Fruit fly (Drosophila melanogaster) whole organism, embryonic: Measurements from ENCODE around the gene CG5043.

Source experiments
- Adf1 ChIP-seq: fragments of 200-800 bp; sonication (Bioruptor generic); IDR thresholded peaks from 2 replicates; pipeline ENCODE4 v1.3.6; 2022; ENCODE audit warnings: missing biosample characterization, missing genetic modification characterization
- Aef1 ChIP-seq: fragments of 200-800 bp; sonication (Bioruptor generic); IDR thresholded peaks from 3 replicates; pipeline ENCODE4 v1.3.6; 2022; ENCODE audit warnings: missing biosample characterization, missing genetic modification characterization
- Atf-2 ChIP-seq: fragments of 200-800 bp; sonication (Bioruptor generic); optimal IDR thresholded peaks from 2 replicates; lab custom pipeline; 2016; ENCODE audit warnings: missing biosample characterization, missing genetic modification characterization
- B-H1 ChIP-seq: fragments of 200-800 bp; sonication (Bioruptor generic); IDR thresholded peaks from 3 replicates; pipeline ENCODE4 v1.3.6; 2022; ENCODE audit warnings: missing biosample characterization, missing genetic modification characterization
- CG10366 ChIP-seq: fragments of 200-800 bp; sonication (Bioruptor generic); IDR thresholded peaks from 2 replicates; pipeline ENCODE4 v1.3.6; 2022; ENCODE audit warnings: missing biosample characterization, missing genetic modification characterization
- CG11695 ChIP-seq: fragments of 200-800 bp; sonication (Bioruptor generic); IDR thresholded peaks from 3 replicates; pipeline ENCODE4 v1.3.6; 2022; ENCODE audit warnings: missing biosample characterization, missing genetic modification characterization
- CG12071 ChIP-seq: fragments of 200-800 bp; sonication (Bioruptor generic); optimal IDR thresholded peaks from 3 replicates; lab custom pipeline; 2018; ENCODE audit warnings: missing biosample characterization, mild to moderate bottlenecking, missing genetic modification characterization
- CG1233 ChIP-seq: fragments of 200-800 bp; sonication (Bioruptor generic); optimal IDR thresholded peaks from 4 replicates; lab custom pipeline; 2018; ENCODE audit warnings: missing biosample characterization, mild to moderate bottlenecking, missing genetic modification characterization
- CG13287 ChIP-seq: fragments of 200-800 bp; sonication (Bioruptor generic); IDR thresholded peaks from 2 replicates; pipeline ENCODE4 v1.3.6; 2022; ENCODE audit warnings: missing biosample characterization, missing genetic modification characterization; ENCODE audit not compliant: partially characterized antibody
- CG15514 ChIP-seq: fragments of 200-800 bp; sonication (Bioruptor generic); optimal IDR thresholded peaks from 3 replicates; lab custom pipeline; 2017; ENCODE audit warnings: missing biosample characterization, missing genetic modification characterization, mild to moderate bottlenecking, moderate library complexity, missing genetic modification reagents
- CG2116 ChIP-seq: fragments of 200-800 bp; sonication (Bioruptor generic); optimal IDR thresholded peaks from 3 replicates; lab custom pipeline; 2018; ENCODE audit warnings: missing biosample characterization, mild to moderate bottlenecking, missing genetic modification characterization
- CG33557 ChIP-seq: fragments of 200-800 bp; sonication (Bioruptor generic); optimal IDR thresholded peaks from 2 replicates; lab custom pipeline; 2019; ENCODE audit warnings: missing biosample characterization, mild to moderate bottlenecking, missing genetic modification characterization, moderate library complexity
- CG34224 ChIP-seq: fragments of 200-800 bp; sonication (Bioruptor generic); IDR thresholded peaks from 3 replicates; pipeline ENCODE4 v1.3.6; 2022; ENCODE audit warnings: missing biosample characterization, missing genetic modification characterization; ENCODE audit not compliant: partially characterized antibody
- CG6765 ChIP-seq: fragments of 200-800 bp; sonication (Bioruptor generic); optimal IDR thresholded peaks from 3 replicates; lab custom pipeline; 2017; ENCODE audit warnings: missing biosample characterization, mild to moderate bottlenecking, missing genetic modification characterization
- CG7745 ChIP-seq: fragments of 200-800 bp; sonication (Bioruptor generic); optimal IDR thresholded peaks from 2 replicates; lab custom pipeline; 2018; ENCODE audit warnings: missing biosample characterization, mild to moderate bottlenecking, missing genetic modification characterization, moderate library complexity
- CG7987 ChIP-seq: fragments of 200-800 bp; sonication (Bioruptor generic); optimal IDR thresholded peaks from 2 replicates; lab custom pipeline; 2018; ENCODE audit warnings: missing biosample characterization, mild to moderate bottlenecking, missing genetic modification characterization, moderate library complexity
- CG8765 ChIP-seq: fragments of 200-800 bp; sonication (Bioruptor generic); IDR thresholded peaks from 2 replicates; pipeline ENCODE4 v1.3.6; 2022; ENCODE audit warnings: missing biosample characterization, missing genetic modification characterization
- Dp ChIP-seq: fragments of 200-800 bp; sonication (Bioruptor generic); optimal IDR thresholded peaks from 2 replicates; lab custom pipeline; 2018; ENCODE audit warnings: missing biosample characterization, mild to moderate bottlenecking, missing genetic modification characterization, moderate library complexity
- E2f2 ChIP-seq: fragments of 200-800 bp; sonication (Bioruptor generic); IDR thresholded peaks from 2 replicates; pipeline ENCODE4 v1.3.6; 2022; ENCODE audit warnings: missing biosample characterization, missing genetic modification characterization
- Ets97D ChIP-seq: fragments of 200-800 bp; sonication (Bioruptor generic); optimal IDR thresholded peaks from 3 replicates; lab custom pipeline; 2016; ENCODE audit warnings: missing biosample characterization, missing genetic modification characterization
- Fer1 ChIP-seq: fragments of 200-800 bp; sonication (Bioruptor generic); optimal IDR thresholded peaks from 2 replicates; lab custom pipeline; 2017; ENCODE audit warnings: missing biosample characterization, mild to moderate bottlenecking, missing genetic modification characterization
- HLH4C ChIP-seq: fragments of 200-800 bp; sonication (Bioruptor generic); IDR thresholded peaks from 3 replicates; pipeline ENCODE4 v1.3.6; 2022; ENCODE audit warnings: missing biosample characterization, missing genetic modification characterization; ENCODE audit not compliant: partially characterized antibody
- Hand ChIP-seq: fragments of 200-800 bp; sonication (Bioruptor generic); optimal IDR thresholded peaks from 2 replicates; lab custom pipeline; 2017; ENCODE audit warnings: mild to moderate bottlenecking, missing biosample characterization, missing genetic modification reagents, missing genetic modification characterization
- HmgZ ChIP-seq: fragments of 200-800 bp; sonication (Bioruptor generic); optimal IDR thresholded peaks from 2 replicates; lab custom pipeline; 2018; ENCODE audit warnings: missing biosample characterization, mild to moderate bottlenecking, missing genetic modification characterization
- Jarid2 ChIP-seq: fragments of 200-800 bp; sonication (Bioruptor generic); optimal IDR thresholded peaks from 3 replicates; lab custom pipeline; 2017; ENCODE audit warnings: mild to moderate bottlenecking, missing biosample characterization, missing genetic modification reagents, missing genetic modification characterization
- MBD-R2 ChIP-seq: fragments of 200-800 bp; sonication (Bioruptor generic); IDR thresholded peaks from 2 replicates; pipeline ENCODE4 v1.3.6; 2022; ENCODE audit warnings: missing biosample characterization, missing genetic modification characterization
- MTF-1 ChIP-seq: fragments of 200-800 bp; sonication (Bioruptor generic); optimal IDR thresholded peaks from 2 replicates; lab custom pipeline; 2018; ENCODE audit warnings: missing biosample characterization, mild to moderate bottlenecking, missing genetic modification characterization, borderline replicate concordance
- Opbp ChIP-seq: fragments of 200-800 bp; sonication (Bioruptor generic); IDR thresholded peaks from 3 replicates; pipeline ENCODE4 v1.3.6; 2022; ENCODE audit warnings: missing biosample characterization, missing genetic modification characterization; ENCODE audit not compliant: partially characterized antibody
- PHDP ChIP-seq: fragments of 200-800 bp; sonication (Bioruptor generic); optimal IDR thresholded peaks from 3 replicates; lab custom pipeline; 2018; ENCODE audit warnings: missing biosample characterization, mild to moderate bottlenecking, missing genetic modification characterization, moderate library complexity
- Ravus ChIP-seq: fragments of 200-800 bp; sonication (Bioruptor generic); IDR thresholded peaks from 2 replicates; pipeline ENCODE4 v1.3.6; 2022; ENCODE audit warnings: missing biosample characterization, missing genetic modification characterization
- Sry-β ChIP-seq: fragments of 200-800 bp; sonication (Bioruptor generic); optimal IDR thresholded peaks from 2 replicates; lab custom pipeline; 2018; ENCODE audit warnings: missing biosample characterization, mild to moderate bottlenecking, missing genetic modification characterization, moderate library complexity
- Taf1 ChIP-seq: fragments of 200-800 bp; sonication (Bioruptor generic); IDR thresholded peaks from 2 replicates; pipeline ENCODE4 v1.3.6; 2022; ENCODE audit warnings: missing biosample characterization, missing genetic modification characterization
- ara ChIP-seq: fragments of 200-800 bp; sonication (Bioruptor generic); IDR thresholded peaks from 2 replicates; pipeline ENCODE4 v1.3.6; 2022; ENCODE audit warnings: missing biosample characterization, missing genetic modification characterization
- cas ChIP-seq: fragments of 200-800 bp; sonication (Bioruptor generic); IDR thresholded peaks from 2 replicates; pipeline ENCODE4 v1.3.6; 2022; ENCODE audit warnings: missing biosample characterization, missing genetic modification characterization
- caup ChIP-seq: fragments of 200-800 bp; sonication (Bioruptor generic); optimal IDR thresholded peaks from 3 replicates; lab custom pipeline; 2017; ENCODE audit warnings: missing biosample characterization, mild to moderate bottlenecking, missing genetic modification characterization, moderate library complexity; ENCODE audit not compliant: severe bottlenecking
- chinmo ChIP-seq: fragments of 200-800 bp; sonication (Bioruptor generic); IDR thresholded peaks from 4 replicates; pipeline ENCODE4 v1.3.6; 2022; ENCODE audit warnings: missing biosample characterization, missing genetic modification characterization; ENCODE audit not compliant: partially characterized antibody
- crol ChIP-seq: fragments of 200-800 bp; sonication (Bioruptor generic); IDR thresholded peaks from 2 replicates; pipeline ENCODE4 v1.3.6; 2022; ENCODE audit warnings: missing biosample characterization, missing genetic modification characterization
- dan ChIP-seq: fragments of 200-800 bp; sonication (Bioruptor generic); IDR thresholded peaks from 2 replicates; pipeline ENCODE4 v1.3.6; 2022; ENCODE audit warnings: missing biosample characterization, missing genetic modification characterization
- ewg ChIP-seq: fragments of 200-800 bp; sonication (Bioruptor generic); optimal IDR thresholded peaks from 3 replicates; lab custom pipeline; 2017; ENCODE audit warnings: mild to moderate bottlenecking, missing biosample characterization, missing genetic modification reagents, missing genetic modification characterization
- gcm2 ChIP-seq: fragments of 200-800 bp; sonication (Bioruptor generic); optimal IDR thresholded peaks from 2 replicates; lab custom pipeline; 2016; ENCODE audit warnings: missing biosample characterization, missing genetic modification characterization
- gsb-n ChIP-seq: fragments of 200-800 bp; sonication (Bioruptor generic); optimal IDR thresholded peaks from 3 replicates; lab custom pipeline; 2018; ENCODE audit warnings: missing biosample characterization, mild to moderate bottlenecking, missing genetic modification characterization
- her ChIP-seq: fragments of 200-800 bp; sonication (Bioruptor generic); optimal IDR thresholded peaks from 2 replicates; lab custom pipeline; 2016; ENCODE audit warnings: missing biosample characterization, missing genetic modification characterization
- seq ChIP-seq: fragments of 200-800 bp; sonication (Bioruptor generic); IDR thresholded peaks from 2 replicates; pipeline ENCODE4 v1.3.6; 2022; ENCODE audit warnings: missing biosample characterization, missing genetic modification characterization
- tin ChIP-seq: fragments of 200-800 bp; sonication (Bioruptor generic); optimal IDR thresholded peaks from 3 replicates; lab custom pipeline; 2016; ENCODE audit warnings: missing biosample characterization, missing genetic modification characterization
- vnd ChIP-seq: fragments of 200-800 bp; sonication (Bioruptor generic); IDR thresholded peaks from 3 replicates; pipeline ENCODE4 v1.3.6; 2022; ENCODE audit warnings: missing biosample characterization, missing genetic modification characterization; ENCODE audit not compliant: partially characterized antibody
- vvl ChIP-seq: fragments of 200-800 bp; sonication (Bioruptor generic); IDR thresholded peaks from 2 replicates; pipeline ENCODE4 v1.3.6; 2022; ENCODE audit warnings: missing biosample characterization, missing genetic modification characterization
- zen2 ChIP-seq: fragments of 200-800 bp; sonication (Bioruptor generic); IDR thresholded peaks from 3 replicates; pipeline ENCODE4 v1.3.6; 2022; ENCODE audit warnings: missing biosample characterization, missing genetic modification characterization; ENCODE audit not compliant: partially characterized antibody

The CG5043 gene

DNA sequence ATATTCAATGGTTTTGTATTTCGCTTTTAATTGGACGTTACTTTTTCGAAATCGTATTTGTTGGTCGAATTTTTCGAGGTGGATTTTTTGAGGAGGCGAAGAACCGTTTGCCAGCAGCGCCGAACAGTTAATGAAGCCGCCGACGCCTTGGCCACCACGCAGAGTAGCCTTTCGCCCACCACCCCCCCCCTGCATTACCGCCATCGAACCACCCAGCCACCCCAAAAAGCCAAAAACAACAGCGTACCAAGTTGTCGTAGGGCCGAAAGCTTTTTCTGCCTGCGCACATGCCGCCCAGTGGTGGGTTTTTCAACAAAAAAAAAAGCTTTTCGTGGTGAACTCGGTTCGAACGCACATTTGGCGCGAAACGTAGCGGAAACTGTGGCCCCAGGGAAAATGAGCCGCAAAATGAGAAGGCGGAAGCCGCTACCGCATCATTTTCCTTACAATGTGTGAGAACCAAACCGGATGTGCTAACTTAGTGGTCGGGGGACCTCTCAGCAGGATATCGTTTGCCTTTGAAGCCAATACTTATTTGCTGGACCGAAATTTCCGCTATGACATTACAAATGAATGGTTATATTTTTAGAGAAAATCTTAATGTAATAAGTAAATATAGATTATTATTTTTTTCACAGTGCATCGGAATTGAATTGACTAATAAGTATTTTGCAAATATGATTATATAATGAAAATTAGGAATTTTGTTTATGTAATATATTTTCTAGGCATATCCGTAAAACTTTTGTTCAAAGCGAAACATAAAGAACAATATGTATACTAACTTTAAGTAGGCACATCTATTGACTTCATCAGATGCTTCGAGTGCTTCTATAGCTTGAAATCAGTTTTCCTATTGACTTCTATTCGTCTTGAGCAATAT is at the start of gene CG5043, which contains the start of gene Dif:
Gene CG5043 (plus strand): TSS at position 833 of the 883 bp plus-strand sequence.
Gene Dif (minus strand): TSS at position 132 of the 883 bp plus-strand sequence.
- TF ChIP-seq MBD-R2 (GFP tag; lab: Robert Waterston, UW) (peak; percentile 28; the same call in 1 of the 2 replicates), ewg (GFP tag; lab: Kevin White, UChicago) (peak; percentile 60), CG7745 (tag; lab: Kevin White, UChicago) (no peak), MTF-1 (GFP tag; lab: Kevin White, UChicago) (no peak), CG11695 (GFP tag; lab: Robert Waterston, UW) (0 out of 3 replicates have a peak, but pooled peaks have one; percentile 21), Sry-β (no peak), chinmo (GFP tag; lab: Robert Waterston, UW) (peak; percentile 81; the same call in 1 of the 4 replicates), CG13287 (GFP tag; lab: Robert Waterston, UW) (peak; percentile 31), tin (GFP tag; lab: Kevin White, UChicago) (no peak), CG8765 (no peak), PHDP (tag; lab: Kevin White, UChicago) (no peak), CG7987 (no peak), Ravus (GFP tag; lab: Robert Waterston, UW) (no peak), CG6765 (GFP tag; lab: Kevin White, UChicago) (peak; percentile 41), caup (GFP tag; lab: Kevin White, UChicago) (peak; percentile 29), HLH4C (GFP tag; lab: Robert Waterston, UW) (no peak), CG12071 (GFP tag; lab: Kevin White, UChicago) (peak; percentile 41), HmgZ (tag; lab: Kevin White, UChicago) (peak; percentile 23), zen2 (GFP tag; lab: Robert Waterston, UW) (peak; percentile 60; the same call in 1 of the 3 replicates), CG33557 (GFP tag; lab: Kevin White, UChicago) (no peak), dan (GFP tag; lab: Robert Waterston, UW) (no peak), crol (GFP tag; lab: Robert Waterston, UW) (peak; percentile 90), CG34224 (no peak), Hand (peak; percentile 1), Ets97D (GFP tag; lab: Kevin White, UChicago) (peak; percentile 61), CG1233 (GFP tag; lab: Kevin White, UChicago) (peak; percentile 7), Fer1 (GFP tag; lab: Kevin White, UChicago) (no peak), Atf-2 (no peak), her (GFP tag; lab: Kevin White, UChicago) (peak; percentile 20), Dp (peak; percentile 73), Taf1 (GFP tag; lab: Robert Waterston, UW) (no peak), Jarid2 (GFP tag; lab: Kevin White, UChicago) (no peak), gsb-n (tag; lab: Kevin White, UChicago) (no peak), ara (GFP tag; lab: Robert Waterston, UW) (no peak), seq (no peak), CG10366 (GFP tag; lab: Robert Waterston, UW) (no peak), Adf1 (GFP tag; lab: Robert Waterston, UW) (peak; percentile 55; the same call in 1 of the 2 replicates), Aef1 (GFP tag; lab: Robert Waterston, UW) (peak; percentile 66), E2f2 (GFP tag; lab: Robert Waterston, UW) (peak; percentile 86), gcm2 (GFP tag; lab: Kevin White, UChicago) (no peak), vnd (GFP tag; lab: Robert Waterston, UW) (no peak), CG15514 (peak; percentile 28), cas (GFP tag; lab: Robert Waterston, UW) (no peak), vvl (GFP tag; lab: Robert Waterston, UW) (0 out of 2 replicates have a peak, but pooled peaks have one; percentile 50), Opbp (0 out of 3 replicates have a peak, but pooled peaks have one; percentile 18), CG2116 (no peak), B-H1 (GFP tag; lab: Robert Waterston, UW) (no peak)
